Worm (Caenorhabditis elegans): ENCODE measurements around the gene Y39G8B.1.

The Y39G8B.1 gene

DNA sequence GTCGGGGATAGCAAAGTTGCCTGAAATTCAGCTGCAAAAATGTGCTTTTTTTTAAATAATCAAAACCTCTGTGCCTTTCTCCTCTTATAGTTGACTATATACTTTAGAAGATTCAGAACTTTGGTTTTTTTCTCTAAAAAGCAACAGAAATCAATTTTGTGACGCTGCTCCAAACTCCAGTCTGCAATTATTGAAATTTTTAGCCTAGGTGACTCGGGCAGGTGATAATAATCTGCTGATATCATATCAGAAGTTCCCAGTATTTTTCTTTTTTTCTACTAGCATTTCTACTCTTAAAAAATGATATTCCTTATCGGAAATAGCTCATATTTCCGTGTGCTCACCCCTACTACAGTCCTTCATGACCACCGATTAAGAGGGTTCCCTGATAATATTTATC is 24.3 kb downstream of the Y39G8B.1 start, which contains the start of gene sre-44:
sre-44 (plus strand) TSS at position 301 of the 400 bp plus-strand sequence.
- TF ChIP-seq elt-2 (tag; optimal IDR thresholded peaks at IDR 0.05) (peak; percentile 54), sox-4 (tag; optimal IDR thresholded peaks at IDR 0.05) (no peak), pag-3 (tag; optimal IDR thresholded peaks at IDR 0.05; ENCODE audit: borderline replicate concordance) (no peak), tbx-7 (tag; optimal IDR thresholded peaks at IDR 0.05) (no peak), gmeb-2 (tag; optimal IDR thresholded peaks at IDR 0.05) (no peak), elt-4 (tag; optimal IDR thresholded peaks at IDR 0.05) (no peak)

DNA sequence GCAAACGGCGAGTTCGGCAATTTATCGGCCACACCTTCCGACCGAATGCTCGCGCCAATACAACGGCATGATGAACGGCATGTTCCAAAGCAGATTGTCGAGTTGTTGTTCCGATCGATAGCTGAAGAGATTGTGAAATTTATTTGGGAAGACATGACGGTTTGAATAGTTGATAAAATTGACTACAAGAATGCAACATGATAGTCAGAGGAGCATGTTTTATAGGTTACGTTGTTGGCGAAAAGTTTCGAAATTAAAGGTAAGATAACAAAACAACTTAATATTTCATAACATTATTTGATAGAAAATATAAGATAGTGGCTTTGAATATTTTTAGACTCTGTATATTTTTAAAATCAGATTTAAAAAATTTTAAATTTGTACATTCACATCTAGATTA is 28.1 kb downstream of the Y39G8B.1 start:
- TF ChIP-seq pros-1 (tag; optimal IDR thresholded peaks at IDR 0.05), result no peak
- no peak for TF ChIP-seq fax-1 (tag; optimal IDR thresholded peaks at IDR 0.05)
- no peak for TF ChIP-seq ceh-48 (tag; optimal IDR thresholded peaks at IDR 0.05)
- no peak for TF ChIP-seq ama-1 (optimal IDR thresholded peaks at IDR 0.05)
- no peak for TF ChIP-seq unc-55 (GFP tag; optimal IDR thresholded peaks at IDR 0.05)
- no peak for TF ChIP-seq sox-4 (tag; optimal IDR thresholded peaks at IDR 0.05)
- no peak for TF ChIP-seq eyg-1 (tag; optimal IDR thresholded peaks at IDR 0.05)
- TF ChIP-seq ceh-45 (GFP tag; IDR thresholded peaks at IDR 0.05), result no peak
- no peak for TF ChIP-seq ceh-14 (tag; optimal IDR thresholded peaks at IDR 0.05)
- TF ChIP-seq elt-4 (tag; optimal IDR thresholded peaks at IDR 0.05), result no peak
- no peak for TF ChIP-seq T23F11.4 (GFP tag; optimal IDR thresholded peaks at IDR 0.05)
- no peak for TF ChIP-seq nfya-1 (tag; optimal IDR thresholded peaks at IDR 0.05)
- TF ChIP-seq pha-2 (tag; optimal IDR thresholded peaks at IDR 0.05), result no peak
- TF ChIP-seq K09A11.1 (tag; optimal IDR thresholded peaks at IDR 0.05; ENCODE audit: insufficient read depth), result no peak
- no peak for TF ChIP-seq nhr-11 (tag; optimal IDR thresholded peaks at IDR 0.05)
- no peak for TF ChIP-seq madf-2 (tag; optimal IDR thresholded peaks at IDR 0.05)
- TF ChIP-seq ceh-31 (tag; optimal IDR thresholded peaks at IDR 0.05), result no peak

DNA sequence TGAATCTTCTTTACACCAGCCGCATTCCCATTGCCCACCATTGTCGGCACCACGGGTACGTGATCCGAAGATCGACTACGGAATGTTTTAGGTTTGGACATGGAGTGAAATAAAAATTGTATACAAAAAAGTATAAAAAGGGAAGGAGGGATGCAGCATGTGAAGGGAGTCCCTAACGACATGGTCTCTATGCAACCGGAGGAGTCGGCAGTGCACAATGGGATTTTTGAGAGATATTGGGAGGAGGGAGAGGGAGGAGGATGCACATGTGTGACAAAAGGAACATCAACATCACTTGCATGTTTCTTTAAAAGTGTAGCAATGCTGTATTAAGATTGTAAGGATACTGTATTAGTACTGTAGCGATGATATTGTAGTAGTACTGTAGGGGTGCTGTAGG is 34.1 kb downstream of the Y39G8B.1 start, which contains the start of gene W07G1.1:
W07G1.1 (minus strand) TSS at position 101 of the 400 bp plus-strand sequence.
- TF ChIP-seq unc-86 (tag; optimal IDR thresholded peaks at IDR 0.05) (no peak), elt-2 (tag; optimal IDR thresholded peaks at IDR 0.05) (no peak), pha-2 (tag; optimal IDR thresholded peaks at IDR 0.05) (no peak)

DNA sequence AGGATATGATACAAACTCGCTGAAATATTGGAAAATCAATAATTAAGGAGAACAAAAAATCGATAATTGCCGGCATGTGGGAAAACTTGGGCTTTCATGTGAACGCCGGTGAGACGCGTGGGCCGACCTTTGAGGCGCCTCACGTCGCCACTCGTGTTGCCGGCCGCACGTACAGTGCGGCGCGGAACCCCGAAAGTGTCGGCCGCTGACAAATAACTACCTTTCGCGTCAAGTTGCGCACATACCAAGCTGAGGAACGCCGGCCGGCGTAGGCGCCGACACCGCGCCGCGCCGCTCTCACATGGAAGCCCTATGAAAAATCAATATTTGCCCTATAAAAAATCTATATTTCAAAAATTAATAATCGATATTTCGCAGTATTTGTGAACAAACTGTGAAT is 35.3 kb downstream of the Y39G8B.1 start:
- TF ChIP-seq dve-1 (tag; optimal IDR thresholded peaks at IDR 0.05), result no peak
- TF ChIP-seq sox-4 (tag; optimal IDR thresholded peaks at IDR 0.05), result no peak
- no peak for TF ChIP-seq fkh-6 (tag; optimal IDR thresholded peaks at IDR 0.05)
- no peak for TF ChIP-seq ceh-2 (tag; optimal IDR thresholded peaks at IDR 0.05)
- no peak for TF ChIP-seq pag-3 (tag; optimal IDR thresholded peaks at IDR 0.05; ENCODE audit: borderline replicate concordance)
- TF ChIP-seq ama-1 (optimal IDR thresholded peaks at IDR 0.05), result no peak
- TF ChIP-seq ahr-1 (tag; optimal IDR thresholded peaks at IDR 0.05), result no peak
- no peak for TF ChIP-seq sox-2 (GFP tag; IDR thresholded peaks at IDR 0.05)
- no peak for TF ChIP-seq pha-2 (tag; optimal IDR thresholded peaks at IDR 0.05)
- TF ChIP-seq tbx-2 (tag; optimal IDR thresholded peaks at IDR 0.05), result no peak
- no peak for TF ChIP-seq ceh-24 (tag; optimal IDR thresholded peaks at IDR 0.05)
- TF ChIP-seq ceh-6 (GFP tag; optimal IDR thresholded peaks at IDR 0.05), result no peak
- no peak for TF ChIP-seq ceh-9 (tag; optimal IDR thresholded peaks at IDR 0.05)
- TF ChIP-seq ceh-22 (tag; optimal IDR thresholded peaks at IDR 0.05), result no peak
- TF ChIP-seq ceh-48 (tag; optimal IDR thresholded peaks at IDR 0.05), result no peak
- TF ChIP-seq T23F11.4 (GFP tag; optimal IDR thresholded peaks at IDR 0.05), result no peak

DNA sequence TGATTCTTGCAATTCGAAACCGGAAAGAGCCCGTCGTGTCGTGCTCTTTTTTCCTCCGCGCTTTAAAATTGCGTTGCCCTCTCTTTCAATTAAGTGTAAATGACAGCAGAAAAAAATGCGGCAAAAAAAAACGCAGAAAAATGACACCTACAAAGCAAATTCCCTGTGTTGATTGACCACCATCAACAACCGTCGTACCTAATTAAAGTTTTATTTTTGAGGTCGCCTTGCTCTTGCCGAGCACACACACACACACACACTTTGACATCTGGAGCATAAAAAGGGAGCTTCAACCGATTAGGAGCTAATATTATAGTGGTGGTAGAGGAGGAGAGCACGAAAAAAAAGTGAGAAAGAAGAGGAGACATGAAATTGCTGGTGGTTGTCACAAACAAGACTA is 37.7 kb downstream of the Y39G8B.1 start:
- TF ChIP-seq ets-4 (tag; optimal IDR thresholded peaks at IDR 0.05) (no peak), T23F11.4 (GFP tag; optimal IDR thresholded peaks at IDR 0.05) (no peak), ceh-34 (tag; optimal IDR thresholded peaks at IDR 0.05) (no peak), ttx-3 (tag; optimal IDR thresholded peaks at IDR 0.05) (no peak), C08G9.2 (tag; optimal IDR thresholded peaks at IDR 0.05) (no peak), nfya-1 (tag; optimal IDR thresholded peaks at IDR 0.05) (no peak), ceh-14 (tag; optimal IDR thresholded peaks at IDR 0.05) (no peak), sdc-2 (tag; optimal IDR thresholded peaks at IDR 0.05) (no peak), pax-1 (tag; optimal IDR thresholded peaks at IDR 0.05) (no peak), lim-6 (tag; optimal IDR thresholded peaks at IDR 0.05) (no peak), ceh-45 (GFP tag; IDR thresholded peaks at IDR 0.05) (no peak), ceh-22 (tag; optimal IDR thresholded peaks at IDR 0.05) (no peak), ceh-2 (tag; optimal IDR thresholded peaks at IDR 0.05) (no peak), Y22D7AL.16 (tag; optimal IDR thresholded peaks at IDR 0.05) (no peak), pat-9 (tag; optimal IDR thresholded peaks at IDR 0.05) (no peak), hlh-15 (tag; optimal IDR thresholded peaks at IDR 0.05) (no peak), ahr-1 (tag; optimal IDR thresholded peaks at IDR 0.05) (no peak), pha-4 (tag; optimal IDR thresholded peaks at IDR 0.05) (no peak), hlh-8 (tag; optimal IDR thresholded peaks at IDR 0.05) (no peak)
